Fruit fly (Drosophila melanogaster) whole organism, embryonic: Measurements from ENCODE around the gene Jhbp1.
A peak's percentile ranks its signal among the peaks of the same experiment; 100 is the strongest.

Experiments used
- Adf1 ChIP-seq: fragments of 200-800 bp; sonication (Bioruptor generic); IDR thresholded peaks from 2 replicates; pipeline ENCODE4 v1.3.6; 2022; ENCODE audit warnings: missing biosample characterization, missing genetic modification characterization
- Antp ChIP-seq: fragments of 200-800 bp; sonication (Bioruptor generic); optimal IDR thresholded peaks from 3 replicates; lab custom pipeline; 2016; ENCODE audit warnings: missing biosample characterization, missing genetic modification characterization
- Asciz ChIP-seq: fragments of 200-800 bp; sonication (Bioruptor generic); optimal IDR thresholded peaks from 2 replicates; lab custom pipeline; 2017; ENCODE audit warnings: missing biosample characterization, mild to moderate bottlenecking, missing genetic modification characterization, missing genetic modification reagents
- Bdp1 ChIP-seq: fragments of 200-800 bp; sonication (Bioruptor generic); optimal IDR thresholded peaks from 3 replicates; lab custom pipeline; 2016; ENCODE audit warnings: missing biosample characterization, missing genetic modification characterization
- CG10321 ChIP-seq: fragments of 200-800 bp; sonication (Bioruptor generic); IDR thresholded peaks from 2 replicates; pipeline ENCODE4 v1.3.6; 2022; ENCODE audit warnings: missing biosample characterization, missing genetic modification characterization
- CG10565 ChIP-seq: fragments of 200-800 bp; sonication (Bioruptor generic); optimal IDR thresholded peaks from 3 replicates; lab custom pipeline; 2016; ENCODE audit warnings: missing biosample characterization, mild to moderate bottlenecking, missing genetic modification characterization
- CG10959 ChIP-seq: fragments of 200-800 bp; sonication (Bioruptor generic); IDR thresholded peaks from 2 replicates; pipeline ENCODE4 v1.3.6; 2022; ENCODE audit warnings: missing biosample characterization, missing genetic modification characterization
- CG12942 ChIP-seq: fragments of 200-800 bp; sonication (Bioruptor generic); optimal IDR thresholded peaks from 3 replicates; lab custom pipeline; 2016; ENCODE audit warnings: missing biosample characterization, missing genetic modification characterization
- CG15011 ChIP-seq: fragments of 200-800 bp; sonication (Bioruptor generic); optimal IDR thresholded peaks from 3 replicates; lab custom pipeline; 2018; ENCODE audit warnings: missing biosample characterization, mild to moderate bottlenecking, missing genetic modification characterization
- CG15601 ChIP-seq: fragments of 200-800 bp; sonication (Bioruptor generic); optimal IDR thresholded peaks from 3 replicates; lab custom pipeline; 2019; ENCODE audit warnings: missing biosample characterization, mild to moderate bottlenecking, missing genetic modification characterization, moderate library complexity
- CG15696 ChIP-seq: fragments of 200-800 bp; sonication (Bioruptor generic); optimal IDR thresholded peaks from 2 replicates; lab custom pipeline; 2019; ENCODE audit warnings: missing biosample characterization, mild to moderate bottlenecking, missing genetic modification characterization, moderate library complexity
- CG1603 ChIP-seq: fragments of 200-800 bp; sonication (Bioruptor generic); optimal IDR thresholded peaks from 2 replicates; lab custom pipeline; 2019; ENCODE audit warnings: missing biosample characterization, mild to moderate bottlenecking, missing genetic modification characterization, moderate library complexity
- CG18011 ChIP-seq: fragments of 200-800 bp; sonication (Bioruptor generic); optimal IDR thresholded peaks from 2 replicates; lab custom pipeline; 2017; ENCODE audit warnings: missing biosample characterization, missing genetic modification characterization, mild to moderate bottlenecking, moderate library complexity, missing genotype
- CG2199 ChIP-seq: fragments of 200-800 bp; sonication (Bioruptor generic); IDR thresholded peaks from 3 replicates; pipeline ENCODE4 v1.3.6; 2022; ENCODE audit warnings: missing biosample characterization, missing genetic modification characterization
- CG2202 ChIP-seq: fragments of 200-800 bp; sonication (Bioruptor generic); optimal IDR thresholded peaks from 2 replicates; lab custom pipeline; 2018; ENCODE audit warnings: missing biosample characterization, mild to moderate bottlenecking, missing genetic modification characterization
- CG32767 ChIP-seq: fragments of 200-800 bp; sonication (Bioruptor generic); IDR thresholded peaks from 2 replicates; pipeline ENCODE4 v1.3.6; 2022; ENCODE audit warnings: missing biosample characterization, missing genetic modification characterization
- CG3847 ChIP-seq: fragments of 200-800 bp; sonication (Bioruptor generic); IDR thresholded peaks from 2 replicates; pipeline ENCODE4 v1.3.6; 2022; ENCODE audit warnings: missing biosample characterization, missing genetic modification characterization
- CG4328 ChIP-seq: fragments of 200-800 bp; sonication (Bioruptor generic); optimal IDR thresholded peaks from 3 replicates; lab custom pipeline; 2017; ENCODE audit warnings: missing biosample characterization, missing genetic modification reagents, missing genetic modification characterization
- CG4854 ChIP-seq: fragments of 200-800 bp; sonication (Bioruptor generic); optimal IDR thresholded peaks from 2 replicates; lab custom pipeline; 2016; ENCODE audit warnings: missing biosample characterization, missing genetic modification characterization, inconsistent platforms
- CG6175 ChIP-seq: fragments of 200-800 bp; sonication (Bioruptor generic); IDR thresholded peaks from 3 replicates; pipeline ENCODE4 v1.3.6; 2022; ENCODE audit warnings: missing biosample characterization, missing genetic modification characterization
- CG6654 ChIP-seq: fragments of 200-800 bp; sonication (Bioruptor generic); optimal IDR thresholded peaks from 2 replicates; lab custom pipeline; 2017; ENCODE audit warnings: missing biosample characterization, mild to moderate bottlenecking, missing genetic modification characterization
- CG6765 ChIP-seq: fragments of 200-800 bp; sonication (Bioruptor generic); optimal IDR thresholded peaks from 3 replicates; lab custom pipeline; 2017; ENCODE audit warnings: missing biosample characterization, mild to moderate bottlenecking, missing genetic modification characterization
- CG6791 ChIP-seq: fragments of 200-800 bp; sonication (Bioruptor generic); IDR thresholded peaks from 3 replicates; pipeline ENCODE4 v1.3.6; 2022; ENCODE audit warnings: missing biosample characterization, missing genetic modification characterization; ENCODE audit not compliant: partially characterized antibody
- CG7372 ChIP-seq: fragments of 200-800 bp; sonication (Bioruptor generic); IDR thresholded peaks from 2 replicates; pipeline ENCODE4 v1.3.6; 2022; ENCODE audit warnings: missing biosample characterization, missing genetic modification characterization
- CG9797 ChIP-seq: fragments of 200-800 bp; sonication (Bioruptor generic); optimal IDR thresholded peaks from 3 replicates; lab custom pipeline; 2018; ENCODE audit warnings: missing biosample characterization, mild to moderate bottlenecking, missing genetic modification characterization
- Doc2 ChIP-seq: fragments of 200-800 bp; sonication (Bioruptor generic); IDR thresholded peaks from 2 replicates; pipeline ENCODE4 v1.3.6; 2022; ENCODE audit warnings: missing biosample characterization, missing genetic modification characterization
- ERR ChIP-seq: fragments of 200-800 bp; sonication (Bioruptor generic); optimal IDR thresholded peaks from 2 replicates; lab custom pipeline; 2016; ENCODE audit warnings: missing biosample characterization, missing genetic modification characterization
- Eip74EF ChIP-seq, 2 experiments: fragments of 200-800 bp in 1 of 2; fragments of >200 bp in 1 of 2; sonication (Bioruptor generic) in 1 of 2; optimal IDR thresholded peaks; 2 replicates each; lab custom pipeline; 2017 to 2019; ENCODE audit warnings: missing biosample characterization in 2 of 2, missing genetic modification characterization in 2 of 2, mild to moderate bottlenecking in 1 of 2, moderate library complexity in 1 of 2
- Fer3 ChIP-seq: fragments of 200-800 bp; sonication (Bioruptor generic); optimal IDR thresholded peaks from 2 replicates; lab custom pipeline; 2018; ENCODE audit warnings: missing biosample characterization, mild to moderate bottlenecking, missing genetic modification characterization, moderate library complexity
- Gsc ChIP-seq: fragments of 200-800 bp; sonication (Bioruptor generic); IDR thresholded peaks from 2 replicates; pipeline ENCODE4 v1.3.6; 2022; ENCODE audit warnings: missing biosample characterization, missing genetic modification characterization
- Myb ChIP-seq: fragments of 200-800 bp; sonication (Bioruptor generic); optimal IDR thresholded peaks from 2 replicates; lab custom pipeline; 2016; ENCODE audit warnings: missing biosample characterization, missing genetic modification characterization
- NC2α ChIP-seq: fragments of 200-800 bp; sonication (Bioruptor generic); optimal IDR thresholded peaks from 2 replicates; lab custom pipeline; 2016; ENCODE audit warnings: missing biosample characterization, missing genetic modification characterization
- Vsx1 ChIP-seq: fragments of 200-800 bp; sonication (Bioruptor generic); optimal IDR thresholded peaks from 2 replicates; lab custom pipeline; 2017; ENCODE audit warnings: missing biosample characterization, mild to moderate bottlenecking, missing genetic modification characterization, missing genetic modification reagents
- YL-1 ChIP-seq: fragments of 200-800 bp; sonication (Bioruptor generic); optimal IDR thresholded peaks from 3 replicates; lab custom pipeline; 2017; ENCODE audit warnings: missing biosample characterization, mild to moderate bottlenecking, missing genetic modification characterization
- aop ChIP-seq: fragments of 200-800 bp; sonication (Bioruptor generic); IDR thresholded peaks from 2 replicates; pipeline ENCODE4 v1.3.6; 2022; ENCODE audit warnings: missing biosample characterization, missing genetic modification characterization
- ash1 ChIP-seq: fragments of 200-800 bp; sonication (Bioruptor generic); optimal IDR thresholded peaks from 2 replicates; lab custom pipeline; 2018; ENCODE audit warnings: missing biosample characterization, mild to moderate bottlenecking, missing genetic modification characterization
- corto ChIP-seq: fragments of 200-800 bp; sonication (Bioruptor generic); optimal IDR thresholded peaks from 2 replicates; lab custom pipeline; 2016; ENCODE audit warnings: missing biosample characterization, mild to moderate bottlenecking, missing genetic modification characterization, moderate library complexity
- croc ChIP-seq: fragments of 200-800 bp; sonication (Bioruptor generic); conservative IDR thresholded peaks from 3 replicates; pipeline ENCODE4 v1.3.6; 2022; ENCODE audit warnings: missing biosample characterization, missing genetic modification characterization
- dpn ChIP-seq, 2 experiments: fragments of 200-800 bp; sonication (Bioruptor generic); optimal IDR thresholded peaks; 3 replicates each; lab custom pipeline; 2016; ENCODE audit warnings: missing biosample characterization in 2 of 2, missing genetic modification characterization in 2 of 2
- eve ChIP-seq, 2 experiments: fragments of >200 bp; optimal IDR thresholded peaks; 2 replicates each; lab custom pipeline; 2017; ENCODE audit warnings: missing biosample characterization in 2 of 2, missing genetic modification characterization in 2 of 2
- ewg ChIP-seq: fragments of 200-800 bp; sonication (Bioruptor generic); optimal IDR thresholded peaks from 3 replicates; lab custom pipeline; 2017; ENCODE audit warnings: mild to moderate bottlenecking, missing biosample characterization, missing genetic modification reagents, missing genetic modification characterization
- fd102C ChIP-seq: fragments of 200-800 bp; sonication (Bioruptor generic); optimal IDR thresholded peaks from 2 replicates; lab custom pipeline; 2018; ENCODE audit warnings: missing biosample characterization, mild to moderate bottlenecking, missing genetic modification characterization, moderate library complexity
- gsb-n ChIP-seq: fragments of 200-800 bp; sonication (Bioruptor generic); optimal IDR thresholded peaks from 3 replicates; lab custom pipeline; 2018; ENCODE audit warnings: missing biosample characterization, mild to moderate bottlenecking, missing genetic modification characterization
- mirr ChIP-seq: fragments of 200-800 bp; sonication (Bioruptor generic); optimal IDR thresholded peaks from 3 replicates; lab custom pipeline; 2018; ENCODE audit warnings: missing biosample characterization, mild to moderate bottlenecking, missing genetic modification characterization
- pzg ChIP-seq: fragments of 200-800 bp; sonication (Bioruptor generic); optimal IDR thresholded peaks from 3 replicates; lab custom pipeline; 2018; ENCODE audit warnings: missing biosample characterization, mild to moderate bottlenecking, missing genetic modification characterization, moderate library complexity
- schlank ChIP-seq: fragments of 200-800 bp; sonication (Bioruptor generic); optimal IDR thresholded peaks from 2 replicates; lab custom pipeline; 2018; ENCODE audit warnings: missing biosample characterization, mild to moderate bottlenecking, missing genetic modification characterization
- sisA ChIP-seq: fragments of 200-800 bp; sonication (Bioruptor generic); IDR thresholded peaks from 2 replicates; pipeline ENCODE4 v1.3.6; 2022; ENCODE audit warnings: missing biosample characterization, missing genetic modification characterization
- usp ChIP-seq: fragments of >200 bp; optimal IDR thresholded peaks from 2 replicates; lab custom pipeline; 2017; ENCODE audit warnings: missing biosample characterization, missing genetic modification characterization
- vfl ChIP-seq: fragments of 200-800 bp; sonication (Bioruptor generic); optimal IDR thresholded peaks from 2 replicates; lab custom pipeline; 2016; ENCODE audit warnings: missing biosample characterization, missing genetic modification characterization
- vnd ChIP-seq: fragments of 200-800 bp; sonication (Bioruptor generic); IDR thresholded peaks from 3 replicates; pipeline ENCODE4 v1.3.6; 2022; ENCODE audit warnings: missing biosample characterization, missing genetic modification characterization; ENCODE audit not compliant: partially characterized antibody

Gene Jhbp1

dm6 chr3R:4995549-4996277 lies 30.5 kb downstream of the Jhbp1 start (continued):
- TF ChIP-seq pzg (no peak), ERR (GFP tag; lab: Kevin White, UChicago) (no peak), CG6765 (GFP tag; lab: Kevin White, UChicago) (no peak), CG10321 (GFP tag; lab: Robert Waterston, UW) (no peak; the same call in 1 of the 2 replicates), vnd (GFP tag; lab: Robert Waterston, UW) (no peak), schlank (no peak), Myb (GFP tag; lab: Kevin White, UChicago) (no peak), CG1603 (tag; lab: Kevin White, UChicago) (peak; percentile 17), CG15601 (tag; lab: Kevin White, UChicago) (peak; percentile 51), Antp (GFP tag; lab: Kevin White, UChicago) (no peak), CG10565 (no peak), CG9797 (GFP tag; lab: Kevin White, UChicago) (no peak), CG2199 (peak; percentile 59; the same call in 1 of the 3 replicates), vfl (no peak), ewg (no peak), CG2202 (no peak), CG12942 (GFP tag; lab: Kevin White, UChicago) (no peak), YL-1 (no peak), croc (GFP tag; lab: Robert Waterston, UW) (no peak), ash1 (GFP tag; lab: Kevin White, UChicago) (no peak), Asciz (GFP tag; lab: Kevin White, UChicago) (peak; percentile 18), CG6791 (GFP tag; lab: Robert Waterston, UW) (no peak), mirr (GFP tag; lab: Kevin White, UChicago) (peak; percentile 10), fd102C (no peak), usp (GFP tag; lab: Kevin White, UChicago) (no peak), CG7372 (GFP tag; lab: Robert Waterston, UW) (no peak), Eip74EF (GFP tag; optimal IDR thresholded peaks at IDR 0.05; lab: Kevin White, UChicago) (no peak), gsb-n (no peak), Bdp1 (no peak), Gsc (GFP tag; lab: Robert Waterston, UW) (no peak), CG18011 (GFP tag; lab: Kevin White, UChicago) (no peak), CG10959 (GFP tag; lab: Robert Waterston, UW) (no peak), CG15011 (no peak), CG32767 (GFP tag; lab: Robert Waterston, UW) (no peak), CG4854 (GFP tag; lab: Kevin White, UChicago) (no peak), Adf1 (GFP tag; lab: Robert Waterston, UW) (no peak), CG15696 (tag; lab: Kevin White, UChicago) (no peak), sisA (GFP tag; lab: Robert Waterston, UW) (peak; percentile 22; the same call in 1 of the 2 replicates), Fer3 (tag; lab: Kevin White, UChicago) (no peak), CG6175 (no peak), Vsx1 (no peak), NC2α (GFP tag; lab: Kevin White, UChicago) (no peak), CG6654 (GFP tag; lab: Kevin White, UChicago) (peak; percentile 22), corto (GFP tag; lab: Kevin White, UChicago) (no peak), Doc2 (GFP tag; lab: Robert Waterston, UW) (no peak), aop (GFP tag; lab: Robert Waterston, UW) (no peak), dpn (GFP tag; optimal IDR thresholded peaks at IDR 0.05; lab: Kevin White, UChicago) (no peak), CG4328 (GFP tag; lab: Kevin White, UChicago) (peak; percentile 34), eve (GFP tag; optimal IDR thresholded peaks at IDR 0.05; lab: Kevin White, UChicago) (peak in 1 of 2 experiments; percentile 72), CG3847 (GFP tag; lab: Robert Waterston, UW) (no peak)
